Worm (Caenorhabditis elegans): ENCODE results near the gene F16G10.13.

The F16G10.13 gene

ce11 chrII:2346672-2347071 is 49.1 kb downstream of the F16G10.13 start, which contains the start of gene F43C11.4:
Gene F43C11.4, plus strand, starts transcription at chrII:2346972.
- no peak for TF ChIP-seq pha-4 (tag; optimal IDR thresholded peaks at IDR 0.05)

Measured in whole organism, mixed stage, embryonic.